Worm (Caenorhabditis elegans): ENCODE data around the gene Y41D4A.1.

- no peak for TF ChIP-seq lin-11 (tag; optimal IDR thresholded peaks at IDR 0.05)
- TF ChIP-seq alr-1 (tag; optimal IDR thresholded peaks at IDR 0.05) = no peak
- no peak for TF ChIP-seq lsy-2 (tag; optimal IDR thresholded peaks at IDR 0.05)
- TF ChIP-seq ztf-4 (tag; optimal IDR thresholded peaks at IDR 0.05) = no peak
Observed at ce11 chrIV:1725888-1726287, 46.1 kb upstream of the Y41D4A.1 start, which contains the start of gene K08D12.8.

Measured in whole organism, L2 larva.